Fruit fly (Drosophila melanogaster): Measurements from ENCODE around the gene CG42819.

DNA sequence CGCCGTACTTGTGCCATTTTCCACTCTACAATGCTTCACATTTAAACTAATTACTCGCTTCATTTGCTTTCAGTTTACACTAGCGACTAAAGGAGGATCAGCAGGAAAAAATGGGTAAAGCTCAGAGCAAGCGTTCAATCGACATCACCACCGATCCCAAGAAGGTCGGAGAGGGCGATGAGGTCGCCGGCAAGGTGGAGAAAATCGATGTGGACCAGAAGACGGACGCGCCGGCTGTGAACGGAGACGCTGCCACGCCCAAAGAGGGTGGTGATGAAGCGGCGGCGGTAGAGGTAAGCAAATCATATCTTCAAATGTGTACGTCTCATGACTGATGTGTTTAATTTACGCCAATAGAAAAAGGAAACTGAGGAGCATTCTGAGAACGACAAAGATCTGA is 37.7 kb upstream of the CG42819 start:
- TF ChIP-seq psq (optimal IDR thresholded peaks at IDR 0.05) (no peak), Dll (optimal IDR thresholded peaks at IDR 0.05) (no peak), CG8478 (optimal IDR thresholded peaks at IDR 0.05) (no peak)
